Fruit fly (Drosophila melanogaster) whole organism, embryonic: ENCODE results near the gene CG46059.

Experiments
- BEAF-32 ChIP-seq: fragments of 200-800 bp; sonication (Bioruptor generic); optimal IDR thresholded peaks from 3 replicates; lab custom pipeline; 2017; ENCODE audit warnings: missing biosample characterization, missing genetic modification characterization, mild to moderate bottlenecking, moderate library complexity, missing genetic modification reagents
- CG10274 ChIP-seq: fragments of 200-800 bp; sonication (Bioruptor generic); optimal IDR thresholded peaks from 3 replicates; lab custom pipeline; 2017; ENCODE audit warnings: missing biosample characterization, mild to moderate bottlenecking, missing genetic modification characterization
- CG10654 ChIP-seq: fragments of 200-800 bp; sonication (Bioruptor generic); optimal IDR thresholded peaks from 2 replicates; lab custom pipeline; 2016; ENCODE audit warnings: missing biosample characterization, missing genetic modification characterization
- CG12659 ChIP-seq: fragments of 200-800 bp; sonication (Bioruptor generic); optimal IDR thresholded peaks from 3 replicates; lab custom pipeline; 2017; ENCODE audit warnings: mild to moderate bottlenecking, missing biosample characterization, missing genetic modification reagents, missing genetic modification characterization
- CG12942 ChIP-seq: fragments of 200-800 bp; sonication (Bioruptor generic); optimal IDR thresholded peaks from 3 replicates; lab custom pipeline; 2016; ENCODE audit warnings: missing biosample characterization, missing genetic modification characterization
- CG13123 ChIP-seq: fragments of 200-800 bp; sonication (Bioruptor generic); optimal IDR thresholded peaks from 2 replicates; lab custom pipeline; 2016; ENCODE audit warnings: missing biosample characterization, missing genetic modification characterization
- CG13775 ChIP-seq: fragments of 200-800 bp; sonication (Bioruptor generic); optimal IDR thresholded peaks from 3 replicates; lab custom pipeline; 2017; ENCODE audit warnings: missing biosample characterization, mild to moderate bottlenecking, missing genetic modification characterization
- CG14014 ChIP-seq: fragments of 200-800 bp; sonication (Bioruptor generic); IDR thresholded peaks from 2 replicates; pipeline ENCODE4 v1.3.6; 2022; ENCODE audit warnings: missing biosample characterization, missing genetic modification characterization
- CG17361 ChIP-seq: fragments of 200-800 bp; sonication (Bioruptor generic); IDR thresholded peaks from 3 replicates; pipeline ENCODE4 v1.3.6; 2022; ENCODE audit warnings: missing biosample characterization, missing genetic modification characterization
- CG18011 ChIP-seq: fragments of 200-800 bp; sonication (Bioruptor generic); optimal IDR thresholded peaks from 2 replicates; lab custom pipeline; 2017; ENCODE audit warnings: missing biosample characterization, missing genetic modification characterization, mild to moderate bottlenecking, moderate library complexity, missing genotype
- CG4404 ChIP-seq: fragments of 200-800 bp; sonication (Bioruptor generic); IDR thresholded peaks from 2 replicates; pipeline ENCODE4 v1.3.6; 2022; ENCODE audit warnings: missing biosample characterization, missing genetic modification characterization
- CG4854 ChIP-seq: fragments of 200-800 bp; sonication (Bioruptor generic); optimal IDR thresholded peaks from 2 replicates; lab custom pipeline; 2016; ENCODE audit warnings: missing biosample characterization, missing genetic modification characterization, inconsistent platforms
- CG6254 ChIP-seq: fragments of 200-800 bp; sonication (Bioruptor generic); optimal IDR thresholded peaks from 3 replicates; lab custom pipeline; 2017; ENCODE audit warnings: mild to moderate bottlenecking, missing biosample characterization, missing genetic modification reagents, missing genetic modification characterization
- CG6689 ChIP-seq: fragments of 200-800 bp; sonication (Bioruptor generic); IDR thresholded peaks from 2 replicates; pipeline ENCODE4 v1.3.6; 2022; ENCODE audit warnings: missing biosample characterization, missing genetic modification characterization
- CG7271 ChIP-seq: fragments of 200-800 bp; sonication (Bioruptor generic); optimal IDR thresholded peaks from 2 replicates; lab custom pipeline; 2018; ENCODE audit warnings: missing biosample characterization, mild to moderate bottlenecking, missing genetic modification characterization, moderate library complexity
- CG7745 ChIP-seq: fragments of 200-800 bp; sonication (Bioruptor generic); optimal IDR thresholded peaks from 2 replicates; lab custom pipeline; 2018; ENCODE audit warnings: missing biosample characterization, mild to moderate bottlenecking, missing genetic modification characterization, moderate library complexity
- CG9797 ChIP-seq: fragments of 200-800 bp; sonication (Bioruptor generic); optimal IDR thresholded peaks from 3 replicates; lab custom pipeline; 2018; ENCODE audit warnings: missing biosample characterization, mild to moderate bottlenecking, missing genetic modification characterization
- Chrac-16 ChIP-seq: fragments of 200-800 bp; sonication (Bioruptor generic); optimal IDR thresholded peaks from 3 replicates; lab custom pipeline; 2016; ENCODE audit warnings: missing biosample characterization, missing genetic modification characterization
- D ChIP-seq, 2 experiments: fragments of 200-800 bp in 1 of 2; fragments of >200 bp in 1 of 2; sonication (Bioruptor generic) in 1 of 2; optimal IDR thresholded peaks; 2 replicates in 1 of 2; 3 replicates in 1 of 2; lab custom pipeline; 2017; ENCODE audit warnings: mild to moderate bottlenecking in 1 of 2, missing biosample characterization in 1 of 2, missing genetic modification characterization in 1 of 2, missing genetic modification reagents in 1 of 2
- Drgx ChIP-seq: fragments of 200-800 bp; sonication (Bioruptor generic); IDR thresholded peaks from 2 replicates; pipeline ENCODE4 v1.3.6; 2022; ENCODE audit warnings: missing biosample characterization, missing genetic modification characterization
- Hr78 ChIP-seq, 2 experiments: fragments of 200-800 bp in 1 of 2; fragments of >200 bp in 1 of 2; sonication (Bioruptor generic) in 1 of 2; optimal IDR thresholded peaks; 2 replicates each; lab custom pipeline; 2017 to 2019; ENCODE audit warnings: missing biosample characterization in 2 of 2, missing genetic modification characterization in 2 of 2, mild to moderate bottlenecking in 1 of 2, moderate library complexity in 1 of 2
- Lhr ChIP-seq: fragments of 200-800 bp; sonication (Bioruptor generic); optimal IDR thresholded peaks from 3 replicates; lab custom pipeline; 2017; ENCODE audit warnings: mild to moderate bottlenecking, missing biosample characterization, missing genetic modification reagents, missing genetic modification characterization
- MBD-R2 ChIP-seq: fragments of 200-800 bp; sonication (Bioruptor generic); IDR thresholded peaks from 2 replicates; pipeline ENCODE4 v1.3.6; 2022; ENCODE audit warnings: missing biosample characterization, missing genetic modification characterization
- Neu2 ChIP-seq: fragments of 200-800 bp; sonication (Bioruptor generic); optimal IDR thresholded peaks from 3 replicates; lab custom pipeline; 2016; ENCODE audit warnings: missing biosample characterization, missing genetic modification characterization, borderline replicate concordance
- Oli ChIP-seq: fragments of 200-800 bp; sonication (Bioruptor generic); optimal IDR thresholded peaks from 2 replicates; lab custom pipeline; 2018; ENCODE audit warnings: missing biosample characterization, mild to moderate bottlenecking, missing genetic modification characterization, moderate library complexity
- Poxn ChIP-seq: fragments of 200-800 bp; sonication (Bioruptor generic); IDR thresholded peaks from 2 replicates; pipeline ENCODE4 v1.3.6; 2022; ENCODE audit warnings: missing biosample characterization, missing genetic modification characterization
- Ptx1 ChIP-seq: fragments of 200-800 bp; sonication (Bioruptor generic); IDR thresholded peaks from 2 replicates; pipeline ENCODE4 v1.3.6; 2022; ENCODE audit warnings: missing biosample characterization, missing genetic modification characterization
- cg ChIP-seq: fragments of 200-800 bp; sonication (Bioruptor generic); optimal IDR thresholded peaks from 3 replicates; lab custom pipeline; 2019; ENCODE audit warnings: missing biosample characterization, mild to moderate bottlenecking, missing genetic modification characterization, moderate library complexity
- corto ChIP-seq: fragments of 200-800 bp; sonication (Bioruptor generic); optimal IDR thresholded peaks from 2 replicates; lab custom pipeline; 2016; ENCODE audit warnings: missing biosample characterization, mild to moderate bottlenecking, missing genetic modification characterization, moderate library complexity
- dpn ChIP-seq, 2 experiments: fragments of 200-800 bp; sonication (Bioruptor generic); optimal IDR thresholded peaks; 3 replicates each; lab custom pipeline; 2016; ENCODE audit warnings: missing biosample characterization in 2 of 2, missing genetic modification characterization in 2 of 2
- dysf ChIP-seq: fragments of 200-800 bp; sonication (Bioruptor generic); IDR thresholded peaks from 3 replicates; pipeline ENCODE4 v1.3.6; 2022; ENCODE audit warnings: missing biosample characterization, missing genetic modification characterization
- esg ChIP-seq: fragments of 200-800 bp; sonication (Bioruptor generic); conservative IDR thresholded peaks from 2 replicates; pipeline ENCODE4 v1.3.6; 2022; ENCODE audit warnings: missing biosample characterization, missing genetic modification characterization
- eve ChIP-seq, 2 experiments: fragments of >200 bp; optimal IDR thresholded peaks; 2 replicates each; lab custom pipeline; 2017; ENCODE audit warnings: missing biosample characterization in 2 of 2, missing genetic modification characterization in 2 of 2
- fru ChIP-seq: fragments of >200 bp; optimal IDR thresholded peaks from 2 replicates; lab custom pipeline; 2017
- gt ChIP-seq: fragments of 200-800 bp; sonication (Bioruptor generic); IDR thresholded peaks from 2 replicates; pipeline ENCODE4 v1.3.6; 2022; ENCODE audit warnings: missing biosample characterization, missing genetic modification characterization
- kah ChIP-seq: fragments of 200-800 bp; sonication (Bioruptor generic); optimal IDR thresholded peaks from 2 replicates; lab custom pipeline; 2018; ENCODE audit warnings: missing biosample characterization, mild to moderate bottlenecking, missing genetic modification characterization
- kay ChIP-seq: fragments of 200-800 bp; sonication (Bioruptor generic); optimal IDR thresholded peaks from 2 replicates; lab custom pipeline; 2016; ENCODE audit warnings: missing biosample characterization, missing genetic modification characterization
- lola ChIP-seq, 3 experiments: fragments of >200 bp in 2 of 3; fragments of 200-800 bp in 1 of 3; sonication (Bioruptor generic) in 1 of 3; optimal IDR thresholded peaks; 2 replicates each; lab custom pipeline; 2017 to 2019; ENCODE audit warnings: missing biosample characterization in 3 of 3, missing genetic modification characterization in 3 of 3, mild to moderate bottlenecking in 1 of 3, moderate library complexity in 1 of 3
- nerfin-1 ChIP-seq: fragments of 200-800 bp; sonication (Bioruptor generic); optimal IDR thresholded peaks from 3 replicates; lab custom pipeline; 2019; ENCODE audit warnings: missing biosample characterization, mild to moderate bottlenecking, missing genetic modification characterization, moderate library complexity
- oc ChIP-seq: fragments of 200-800 bp; sonication (Bioruptor generic); optimal IDR thresholded peaks from 2 replicates; lab custom pipeline; 2018; ENCODE audit warnings: missing biosample characterization, mild to moderate bottlenecking, missing genetic modification characterization, moderate library complexity
- scrt ChIP-seq: fragments of 200-800 bp; sonication (Bioruptor generic); optimal IDR thresholded peaks from 2 replicates; lab custom pipeline; 2018; ENCODE audit warnings: missing biosample characterization, mild to moderate bottlenecking, missing genetic modification characterization, moderate library complexity
- shn ChIP-seq: fragments of 200-800 bp; sonication (Bioruptor generic); optimal IDR thresholded peaks from 3 replicates; lab custom pipeline; 2016; ENCODE audit warnings: missing biosample characterization, missing genetic modification characterization
- sisA ChIP-seq: fragments of 200-800 bp; sonication (Bioruptor generic); IDR thresholded peaks from 2 replicates; pipeline ENCODE4 v1.3.6; 2022; ENCODE audit warnings: missing biosample characterization, missing genetic modification characterization
- tll ChIP-seq, 2 experiments: fragments of 200-800 bp in 1 of 2; fragments of >200 bp in 1 of 2; sonication (Bioruptor generic) in 1 of 2; optimal IDR thresholded peaks; 2 replicates each; lab custom pipeline; 2017 to 2019; ENCODE audit warnings: missing biosample characterization in 2 of 2, missing genetic modification characterization in 2 of 2, mild to moderate bottlenecking in 1 of 2, moderate library complexity in 1 of 2
- zen ChIP-seq: fragments of 200-800 bp; sonication (Bioruptor generic); optimal IDR thresholded peaks from 3 replicates; lab custom pipeline; 2018; ENCODE audit warnings: missing biosample characterization, mild to moderate bottlenecking, missing genetic modification characterization, moderate library complexity

CG46059 gene

dm6 chr2L:19162330-19163100 lies 21.1 kb downstream of the CG46059 start (continued):
- TF ChIP-seq BEAF-32 (GFP tag; lab: Kevin White, UChicago), result no peak
- no peak for TF ChIP-seq esg (GFP tag; lab: Robert Waterston, UW)
- peak in 1 of 2 experiments; percentile 37 for TF ChIP-seq tll (GFP tag; optimal IDR thresholded peaks at IDR 0.05; lab: Kevin White, UChicago)
- TF ChIP-seq CG18011 (GFP tag; lab: Kevin White, UChicago), result no peak
- TF ChIP-seq CG6254 (GFP tag; lab: Kevin White, UChicago), result peak; percentile 7

- no peak for TF ChIP-seq oc (tag; lab: Kevin White, UChicago)
- no peak for TF ChIP-seq kay (GFP tag; lab: Kevin White, UChicago)
- TF ChIP-seq lola (GFP tag; optimal IDR thresholded peaks at IDR 0.05; lab: Kevin White, UChicago), result no peak
- no peak for TF ChIP-seq CG4404 (GFP tag; lab: Robert Waterston, UW)
- TF ChIP-seq Poxn, result no peak
- TF ChIP-seq eve (GFP tag; optimal IDR thresholded peaks at IDR 0.05; lab: Kevin White, UChicago), result no peak
- TF ChIP-seq nerfin-1, result peak; percentile 0
- TF ChIP-seq CG12659 (GFP tag; lab: Kevin White, UChicago), result no peak
- no peak for TF ChIP-seq kah (GFP tag; lab: Kevin White, UChicago)
- no peak for TF ChIP-seq dpn (GFP tag; optimal IDR thresholded peaks at IDR 0.05; lab: Kevin White, UChicago)
- no peak for TF ChIP-seq CG7745 (tag; lab: Kevin White, UChicago)
- no peak for TF ChIP-seq sisA (GFP tag; lab: Robert Waterston, UW)
- no peak for TF ChIP-seq CG4854 (GFP tag; lab: Kevin White, UChicago)
- TF ChIP-seq CG7271 (tag; lab: Kevin White, UChicago), result no peak
- no peak for TF ChIP-seq CG10654 (GFP tag; lab: Kevin White, UChicago)
- TF ChIP-seq Neu2 (GFP tag; lab: Kevin White, UChicago), result no peak
- no peak for TF ChIP-seq shn (GFP tag; lab: Kevin White, UChicago)
- TF ChIP-seq zen (tag; lab: Kevin White, UChicago), result peak; percentile 7
- TF ChIP-seq MBD-R2, result 0 out of 2 replicates have a peak, but pooled peaks have one; percentile 18
- no peak for TF ChIP-seq CG9797 (GFP tag; lab: Kevin White, UChicago)
- TF ChIP-seq D (optimal IDR thresholded peaks at IDR 0.05; lab: Kevin White, UChicago), result peak; percentile 64
- no peak for TF ChIP-seq D (GFP tag; optimal IDR thresholded peaks at IDR 0.05; lab: Kevin White, UChicago)
- TF ChIP-seq CG13123, result no peak
- TF ChIP-seq Oli (tag; lab: Kevin White, UChicago), result no peak
- no peak for TF ChIP-seq fru (lab: Kevin White, UChicago)
- no peak for TF ChIP-seq CG12942 (GFP tag; lab: Kevin White, UChicago)
- peak; percentile 21 for TF ChIP-seq cg (GFP tag; lab: Kevin White, UChicago)
- TF ChIP-seq dysf (GFP tag; lab: Robert Waterston, UW), result no peak
- no peak for TF ChIP-seq Lhr (GFP tag; lab: Kevin White, UChicago)
- no peak for TF ChIP-seq gt
- TF ChIP-seq Chrac-16 (GFP tag; lab: Kevin White, UChicago), result no peak
- TF ChIP-seq Drgx, result peak; percentile 47
- no peak for TF ChIP-seq CG17361 (GFP tag; lab: Robert Waterston, UW)
- no peak for TF ChIP-seq CG10274 (GFP tag; lab: Kevin White, UChicago)
- TF ChIP-seq CG6689 (GFP tag; lab: Robert Waterston, UW), result no peak
- TF ChIP-seq Ptx1 (GFP tag; lab: Robert Waterston, UW), result no peak
- no peak for TF ChIP-seq Hr78 (GFP tag; optimal IDR thresholded peaks at IDR 0.05; lab: Kevin White, UChicago)
- TF ChIP-seq scrt (GFP tag; lab: Kevin White, UChicago), result no peak
- peak; percentile 60 for TF ChIP-seq corto (GFP tag; lab: Kevin White, UChicago)
- no peak for TF ChIP-seq CG14014 (GFP tag; lab: Robert Waterston, UW)
- no peak for TF ChIP-seq CG13775
These were observed 22.1 kb downstream of the CG46059 start for dm6 chr2L:19161307-19161999.
